Worm (Caenorhabditis elegans) whole organism, late embryonic: Measurements from ENCODE around the gene nhr-274.
A peak's percentile ranks its signal among the peaks of the same experiment; 100 is the strongest.

Source experiments
- C08G9.2 ChIP-seq: sonication (generic microtip); optimal IDR thresholded peaks from 2 replicates; lab custom pipeline; 2016; ENCODE audit warnings: mild to moderate bottlenecking, missing genetic modification characterization, moderate library complexity, missing compliant biosample characterization
- K02D7.2 ChIP-seq: sonication (generic microtip); optimal IDR thresholded peaks from 2 replicates; lab custom pipeline; 2017; ENCODE audit warnings: mild to moderate bottlenecking, missing genetic modification characterization, missing compliant biosample characterization
- K09A11.1 ChIP-seq: sonication (generic microtip); optimal IDR thresholded peaks from 2 replicates; lab custom pipeline; 2017; ENCODE audit warnings: antibody characterized with exemption, mild to moderate bottlenecking, missing genetic modification characterization, missing compliant biosample characterization; ENCODE audit not compliant: insufficient read depth
- T23F11.4 ChIP-seq: fragments of 200-800 bp; sonication (Bioruptor generic); optimal IDR thresholded peaks from 2 replicates; lab custom pipeline; 2018; ENCODE audit warnings: mild to moderate bottlenecking, missing genetic modification characterization, missing compliant biosample characterization
- Y22D7AL.16 ChIP-seq: sonication (generic microtip); optimal IDR thresholded peaks from 2 replicates; lab custom pipeline; 2016; ENCODE audit warnings: missing genetic modification characterization, missing compliant biosample characterization
- ahr-1 ChIP-seq: sonication (generic microtip); optimal IDR thresholded peaks from 2 replicates; lab custom pipeline; 2016; ENCODE audit warnings: missing genetic modification characterization, missing compliant biosample characterization
- ama-1 ChIP-seq: fragments of 150-350 bp; optimal IDR thresholded peaks from 2 replicates; lab custom pipeline; 2014
- ceh-14 ChIP-seq: sonication (generic microtip); optimal IDR thresholded peaks from 2 replicates; lab custom pipeline; 2016; ENCODE audit warnings: missing genotype, missing genetic modification characterization, missing compliant biosample characterization
- ceh-18 ChIP-seq: sonication (generic microtip); optimal IDR thresholded peaks from 2 replicates; lab custom pipeline; 2016; ENCODE audit warnings: missing genetic modification characterization, missing compliant biosample characterization
- ceh-19 ChIP-seq: fragments of 200-800 bp; sonication (Bioruptor generic); optimal IDR thresholded peaks from 2 replicates; lab custom pipeline; 2018; ENCODE audit warnings: mild to moderate bottlenecking, missing genetic modification characterization, missing compliant biosample characterization
- ceh-2 ChIP-seq: sonication (generic microtip); optimal IDR thresholded peaks from 2 replicates; lab custom pipeline; 2016; ENCODE audit warnings: missing genotype, missing genetic modification characterization, missing compliant biosample characterization
- ceh-24 ChIP-seq: sonication (generic microtip); optimal IDR thresholded peaks from 2 replicates; lab custom pipeline; 2016; ENCODE audit warnings: mild to moderate bottlenecking, missing genetic modification characterization, missing compliant biosample characterization
- ceh-34 ChIP-seq: sonication (generic microtip); optimal IDR thresholded peaks from 2 replicates; lab custom pipeline; 2016; ENCODE audit warnings: mild to moderate bottlenecking, missing genetic modification characterization, missing compliant biosample characterization
- ceh-45 ChIP-seq: fragments of 200-800 bp; sonication (Bioruptor generic); IDR thresholded peaks from 2 replicates; pipeline ENCODE4 v1.3.6; 2022; ENCODE audit warnings: missing genetic modification reagents, missing genetic modification characterization, missing compliant biosample characterization
- ceh-48 ChIP-seq: sonication (generic microtip); optimal IDR thresholded peaks from 2 replicates; lab custom pipeline; 2016; ENCODE audit warnings: missing genetic modification characterization, inconsistent platforms, missing compliant biosample characterization
- ceh-6 ChIP-seq: fragments of 200-800 bp; sonication (Bioruptor generic); optimal IDR thresholded peaks from 2 replicates; lab custom pipeline; 2018; ENCODE audit warnings: mild to moderate bottlenecking, missing genetic modification characterization, missing compliant biosample characterization
- ceh-9 ChIP-seq: sonication (generic microtip); optimal IDR thresholded peaks from 2 replicates; lab custom pipeline; 2016; ENCODE audit warnings: mild to moderate bottlenecking, missing genetic modification characterization, inconsistent platforms, missing compliant biosample characterization
- che-1 ChIP-seq: sonication (generic microtip); optimal IDR thresholded peaks from 2 replicates; lab custom pipeline; 2016; ENCODE audit warnings: mild to moderate bottlenecking, missing genetic modification characterization, missing compliant biosample characterization
- dve-1 ChIP-seq: sonication (generic microtip); optimal IDR thresholded peaks from 2 replicates; lab custom pipeline; 2017; ENCODE audit warnings: antibody characterized with exemption, mild to moderate bottlenecking, missing genetic modification characterization, missing compliant biosample characterization
- elt-4 ChIP-seq: sonication (generic microtip); optimal IDR thresholded peaks from 2 replicates; lab custom pipeline; 2016; ENCODE audit warnings: missing genetic modification characterization, missing compliant biosample characterization
- eyg-1 ChIP-seq: sonication (generic microtip); optimal IDR thresholded peaks from 2 replicates; lab custom pipeline; 2016; ENCODE audit warnings: missing genotype, missing genetic modification characterization, missing compliant biosample characterization
- fax-1 ChIP-seq: sonication (generic microtip); optimal IDR thresholded peaks from 2 replicates; lab custom pipeline; 2016; ENCODE audit warnings: missing genotype, missing genetic modification characterization, missing compliant biosample characterization
- hlh-15 ChIP-seq: sonication (generic microtip); optimal IDR thresholded peaks from 2 replicates; lab custom pipeline; 2016; ENCODE audit warnings: missing genetic modification characterization, missing compliant biosample characterization
- hlh-30 ChIP-seq: sonication (generic microtip); optimal IDR thresholded peaks from 2 replicates; lab custom pipeline; 2017; ENCODE audit warnings: antibody characterized with exemption, missing genetic modification characterization, missing compliant biosample characterization; ENCODE audit not compliant: insufficient read depth
- hlh-6 ChIP-seq: sonication (generic microtip); optimal IDR thresholded peaks from 2 replicates; lab custom pipeline; 2016; ENCODE audit warnings: missing genotype, missing genetic modification characterization, missing compliant biosample characterization
- hlh-8 ChIP-seq: sonication (generic microtip); optimal IDR thresholded peaks from 2 replicates; lab custom pipeline; 2016; ENCODE audit warnings: missing genotype, missing genetic modification characterization, missing compliant biosample characterization
- lim-6 ChIP-seq: sonication (generic microtip); optimal IDR thresholded peaks from 2 replicates; lab custom pipeline; 2016; ENCODE audit warnings: missing genetic modification characterization, missing compliant biosample characterization
- lin-11 ChIP-seq: fragments of 200-800 bp; sonication (Bioruptor generic); optimal IDR thresholded peaks from 2 replicates; lab custom pipeline; 2018; ENCODE audit warnings: mild to moderate bottlenecking, missing genetic modification characterization, missing compliant biosample characterization
- madf-2 ChIP-seq: sonication (generic microtip); optimal IDR thresholded peaks from 2 replicates; lab custom pipeline; 2017; ENCODE audit warnings: missing genetic modification characterization, missing compliant biosample characterization
- mec-3 ChIP-seq: sonication (generic microtip); optimal IDR thresholded peaks from 2 replicates; lab custom pipeline; 2016; ENCODE audit warnings: borderline replicate concordance, missing genetic modification characterization, missing compliant biosample characterization
- nfya-1 ChIP-seq: sonication (generic microtip); optimal IDR thresholded peaks from 2 replicates; lab custom pipeline; 2017; ENCODE audit warnings: missing genetic modification characterization, mild to moderate bottlenecking, missing compliant biosample characterization, antibody characterized with exemption, moderate library complexity
- nhr-11 ChIP-seq: fragments of 150-350 bp; optimal IDR thresholded peaks from 2 replicates; lab custom pipeline; 2014; ENCODE audit warnings: missing biosample characterization, missing genetic modification characterization
- nhr-232 ChIP-seq: sonication (generic microtip); optimal IDR thresholded peaks from 2 replicates; lab custom pipeline; 2016; ENCODE audit warnings: missing genetic modification characterization, missing compliant biosample characterization
- pag-3 ChIP-seq: sonication (generic microtip); optimal IDR thresholded peaks from 2 replicates; lab custom pipeline; 2016; ENCODE audit warnings: missing compliant biosample characterization, missing genetic modification characterization, borderline replicate concordance
- pat-9 ChIP-seq: fragments of 200-800 bp; sonication (Bioruptor generic); optimal IDR thresholded peaks from 2 replicates; lab custom pipeline; 2018; ENCODE audit warnings: mild to moderate bottlenecking, missing genetic modification characterization, moderate library complexity, missing compliant biosample characterization
- pax-1 ChIP-seq: fragments of 150-350 bp; optimal IDR thresholded peaks from 2 replicates; lab custom pipeline; 2014; ENCODE audit warnings: missing biosample characterization, missing genetic modification characterization
- pha-4 ChIP-seq: fragments of 150-350 bp; optimal IDR thresholded peaks from 2 replicates; lab custom pipeline; 2018; ENCODE audit warnings: missing biosample characterization, missing genetic modification reagents, missing genetic modification characterization
- pros-1 ChIP-seq: fragments of 150-350 bp; optimal IDR thresholded peaks from 2 replicates; lab custom pipeline; 2014; ENCODE audit warnings: missing biosample characterization, missing genetic modification reagents, missing genetic modification characterization
- ref-2 ChIP-seq: sonication (generic microtip); optimal IDR thresholded peaks from 2 replicates; lab custom pipeline; 2016; ENCODE audit warnings: missing genetic modification characterization, missing compliant biosample characterization
- rnt-1 ChIP-seq: sonication (generic microtip); optimal IDR thresholded peaks from 2 replicates; lab custom pipeline; 2016; ENCODE audit warnings: missing genetic modification characterization, missing compliant biosample characterization
- sdc-2 ChIP-seq: sonication (generic microtip); optimal IDR thresholded peaks from 2 replicates; lab custom pipeline; 2016; ENCODE audit warnings: missing genotype, missing genetic modification characterization, missing compliant biosample characterization
- sox-2 ChIP-seq: fragments of 200-800 bp; sonication (Bioruptor generic); IDR thresholded peaks from 2 replicates; pipeline ENCODE4 v1.3.6; 2022; ENCODE audit warnings: missing genetic modification reagents, missing genetic modification characterization, missing compliant biosample characterization
- sox-4 ChIP-seq: sonication (generic microtip); optimal IDR thresholded peaks from 2 replicates; lab custom pipeline; 2017; ENCODE audit warnings: mild to moderate bottlenecking, missing genetic modification characterization, inconsistent platforms, missing compliant biosample characterization
- syd-9 ChIP-seq: sonication (generic microtip); optimal IDR thresholded peaks from 2 replicates; lab custom pipeline; 2016; ENCODE audit warnings: mild to moderate bottlenecking, missing genetic modification characterization, moderate library complexity, missing compliant biosample characterization
- tbx-2 ChIP-seq: sonication (generic microtip); optimal IDR thresholded peaks from 2 replicates; lab custom pipeline; 2016; ENCODE audit warnings: missing genetic modification characterization, missing compliant biosample characterization
- ttx-3 ChIP-seq: sonication (generic microtip); optimal IDR thresholded peaks from 2 replicates; lab custom pipeline; 2016; ENCODE audit warnings: missing genetic modification reagents, missing genetic modification characterization, missing compliant biosample characterization
- unc-55 ChIP-seq: sonication (generic microtip); optimal IDR thresholded peaks from 2 replicates; lab custom pipeline; 2017; ENCODE audit warnings: missing biosample characterization, missing genetic modification reagents, missing genetic modification characterization
- zip-5 ChIP-seq: sonication (generic microtip); optimal IDR thresholded peaks from 2 replicates; lab custom pipeline; 2016; ENCODE audit warnings: missing genetic modification characterization, missing compliant biosample characterization

nhr-274 gene

ce11 chrIV:1660735-1661134, 15.6 kb upstream of the nhr-274 start:
- no peak for TF ChIP-seq hlh-15
- no peak for TF ChIP-seq hlh-30 (tag; lab: Kevin White, UChicago)
- no peak for TF ChIP-seq ceh-18 (tag; lab: Kevin White, UChicago)
- TF ChIP-seq lim-6 (tag; lab: Kevin White, UChicago) = no peak
- no peak for TF ChIP-seq fax-1
- no peak for TF ChIP-seq hlh-8
- TF ChIP-seq zip-5 (tag; lab: Kevin White, UChicago) = no peak
- no peak for TF ChIP-seq ceh-34 (tag; lab: Kevin White, UChicago)
- no peak for TF ChIP-seq K02D7.2 (tag; lab: Kevin White, UChicago)
- no peak for TF ChIP-seq pag-3
- TF ChIP-seq ceh-9 (tag; lab: Kevin White, UChicago) = no peak
- no peak for TF ChIP-seq mec-3 (tag; lab: Kevin White, UChicago)
- no peak for TF ChIP-seq ref-2 (tag; lab: Kevin White, UChicago)
- no peak for TF ChIP-seq sdc-2
- no peak for TF ChIP-seq ceh-19
- no peak for TF ChIP-seq nhr-232 (tag; lab: Kevin White, UChicago)
- TF ChIP-seq nfya-1 (tag; lab: Kevin White, UChicago) = no peak
- TF ChIP-seq pha-4 (tag; lab: Kevin White, UChicago) = no peak

DNA sequence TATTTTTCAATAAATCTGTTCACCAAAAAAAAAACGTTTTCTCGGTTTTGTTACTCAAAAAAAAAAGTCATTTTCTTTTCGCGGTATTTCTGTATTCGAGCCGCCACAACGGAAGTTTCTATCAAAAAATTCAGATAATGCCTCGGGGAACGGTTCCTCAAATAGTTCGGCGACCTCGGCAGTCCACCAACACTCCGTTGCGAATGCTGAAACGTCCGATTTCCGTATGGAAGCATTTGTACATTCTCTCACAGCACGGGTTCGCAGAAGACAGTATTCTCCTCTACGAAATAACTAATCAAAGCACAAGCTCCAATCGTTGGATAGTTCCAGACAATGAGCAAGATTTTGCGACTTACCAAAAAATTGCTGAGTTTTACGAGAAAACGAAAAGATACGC, 14.9 kb upstream of the nhr-274 start, which contains the start of gene Y41D4B.4:
TSS of gene Y41D4B.4 (plus strand) at position 133 of the 400 bp plus-strand sequence.
- no peak for TF ChIP-seq zip-5 (tag; lab: Kevin White, UChicago)

DNA sequence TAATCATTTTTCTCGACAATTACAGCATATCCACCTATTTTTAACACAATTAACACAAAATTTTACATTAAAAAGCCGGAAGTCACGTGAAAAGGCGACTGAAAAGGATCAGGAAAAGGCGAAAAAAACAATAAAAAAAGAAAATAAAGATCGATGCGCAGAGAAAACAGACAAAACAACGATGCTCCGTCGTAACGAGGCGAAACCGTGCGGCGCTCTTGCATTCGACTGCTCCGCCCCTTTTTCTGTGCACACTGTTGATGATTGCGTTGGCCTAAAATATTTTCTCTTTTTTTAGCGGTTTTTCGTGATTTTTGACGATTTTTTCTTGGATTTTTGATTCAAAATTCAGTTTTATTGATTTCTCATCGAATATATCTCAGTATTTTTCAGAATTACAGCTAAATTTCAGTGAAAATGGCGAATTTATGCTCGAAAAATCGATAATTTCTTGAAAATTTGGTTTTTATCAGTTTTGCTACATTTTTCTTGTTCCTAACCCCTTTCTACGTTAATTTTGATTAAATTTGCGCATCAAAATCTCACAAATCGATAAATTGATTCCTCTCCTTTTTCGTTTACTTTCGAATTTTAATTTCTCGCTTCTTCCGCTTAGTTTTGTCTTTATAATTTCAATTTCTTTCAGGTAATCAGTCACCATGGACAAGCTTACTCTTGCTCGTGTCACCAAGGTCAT, 14.1 kb upstream of the nhr-274 start, which contains the start of gene rps-28:
TSS of gene rps-28 (plus strand) at position 647 of the 697 bp plus-strand sequence.
- TF ChIP-seq hlh-6 = peak; percentile 42
- peak; percentile 79 for TF ChIP-seq unc-55 (GFP tag; lab: Kevin White, UChicago)
- peak; percentile 87 for TF ChIP-seq pax-1 (tag; lab: Kevin White, UChicago)
- peak; percentile 98 for TF ChIP-seq tbx-2 (tag; lab: Kevin White, UChicago)
- TF ChIP-seq ttx-3 = peak; percentile 85
- peak; percentile 70 for TF ChIP-seq ceh-45 (GFP tag; lab: Robert Waterston, UW)
- peak; percentile 61 for TF ChIP-seq ceh-6 (GFP tag; lab: Kevin White, UChicago)
- no peak for TF ChIP-seq ceh-24 (tag; lab: Kevin White, UChicago)
- peak; percentile 61 for TF ChIP-seq K02D7.2 (tag; lab: Kevin White, UChicago)
- TF ChIP-seq syd-9 (tag; lab: Kevin White, UChicago) = peak; percentile 80
- peak; percentile 76 for TF ChIP-seq ceh-2 (tag; lab: Kevin White, UChicago)
- peak; percentile 77 for TF ChIP-seq sox-4 (tag; lab: Kevin White, UChicago)
- TF ChIP-seq lim-6 (tag; lab: Kevin White, UChicago) = peak; percentile 53
- peak; percentile 78 for TF ChIP-seq sox-2 (GFP tag; lab: Robert Waterston, UW)
- peak; percentile 76 for TF ChIP-seq ceh-48 (tag; lab: Kevin White, UChicago)
- peak; percentile 92 for TF ChIP-seq dve-1
- peak; percentile 97 for TF ChIP-seq rnt-1 (tag; lab: Kevin White, UChicago)
- no peak for TF ChIP-seq ama-1 (lab: Kevin White, UChicago)
- peak; percentile 98 for TF ChIP-seq ceh-18 (tag; lab: Kevin White, UChicago)
- peak; percentile 77 for TF ChIP-seq zip-5 (tag; lab: Kevin White, UChicago)
- TF ChIP-seq T23F11.4 (GFP tag; lab: Kevin White, UChicago) = peak; percentile 77
- peak; percentile 73 for TF ChIP-seq eyg-1 (tag; lab: Kevin White, UChicago)
- TF ChIP-seq elt-4 (tag; lab: Kevin White, UChicago) = no peak
- TF ChIP-seq nhr-11 = peak; percentile 56
- TF ChIP-seq C08G9.2 (tag; lab: Kevin White, UChicago) = peak; percentile 77
- peak; percentile 72 for TF ChIP-seq ahr-1 (tag; lab: Kevin White, UChicago)
- TF ChIP-seq che-1 (tag; lab: Kevin White, UChicago) = peak; percentile 69
- TF ChIP-seq ceh-14 (tag; lab: Kevin White, UChicago) = peak; percentile 97
- TF ChIP-seq pat-9 = peak; percentile 77
- TF ChIP-seq K09A11.1 = peak; percentile 94
- peak; percentile 44 for TF ChIP-seq pros-1 (tag; lab: Kevin White, UChicago)
- TF ChIP-seq ceh-9 (tag; lab: Kevin White, UChicago) = no peak
- peak; percentile 24 for TF ChIP-seq pag-3
- TF ChIP-seq Y22D7AL.16 (tag; lab: Kevin White, UChicago) = peak; percentile 73
- TF ChIP-seq madf-2 (tag; lab: Kevin White, UChicago) = peak; percentile 73
- TF ChIP-seq lin-11 (tag; lab: Kevin White, UChicago) = peak; percentile 49
